Worm (Caenorhabditis elegans) whole organism, early embryonic: ENCODE results near the gene T05A7.1.

Experiments
- B0310.2 ChIP-seq: sonication (generic microtip); optimal IDR thresholded peaks from 2 replicates; lab custom pipeline; 2016; ENCODE audit warnings: mild to moderate bottlenecking, missing genetic modification characterization, missing compliant biosample characterization
- F13C5.2 ChIP-seq: sonication (generic microtip); optimal IDR thresholded peaks from 2 replicates; lab custom pipeline; 2017; ENCODE audit warnings: mild to moderate bottlenecking, missing genetic modification characterization, inconsistent platforms, missing compliant biosample characterization
- aly-1 ChIP-seq: sonication (generic microtip); optimal IDR thresholded peaks from 2 replicates; lab custom pipeline; 2016; ENCODE audit warnings: missing genetic modification characterization, missing compliant biosample characterization
- ama-1 ChIP-seq: fragments of 150-350 bp; optimal IDR thresholded peaks from 2 replicates; lab custom pipeline; 2014
- ceh-13 ChIP-seq: fragments of 200-800 bp; sonication (Bioruptor generic); optimal IDR thresholded peaks from 2 replicates; lab custom pipeline; 2018; ENCODE audit warnings: mild to moderate bottlenecking, missing genetic modification characterization, missing compliant biosample characterization
- ceh-36 ChIP-seq: sonication (generic microtip); optimal IDR thresholded peaks from 2 replicates; lab custom pipeline; 2016; ENCODE audit warnings: missing genetic modification characterization, inconsistent platforms, missing compliant biosample characterization
- ets-7 ChIP-seq: sonication (generic microtip); optimal IDR thresholded peaks from 2 replicates; lab custom pipeline; 2016; ENCODE audit warnings: missing genotype, missing genetic modification characterization, missing compliant biosample characterization
- flt-1 ChIP-seq: fragments of 200-800 bp; sonication (Bioruptor generic); IDR thresholded peaks from 2 replicates; pipeline ENCODE4 v1.3.6; 2022; ENCODE audit warnings: missing genetic modification characterization, missing compliant biosample characterization
- hmbx-1 ChIP-seq: sonication (generic microtip); optimal IDR thresholded peaks from 2 replicates; lab custom pipeline; 2016; ENCODE audit warnings: mild to moderate bottlenecking, missing genetic modification characterization, missing compliant biosample characterization
- hmg-4 ChIP-seq: fragments of 200-800 bp; sonication (Bioruptor generic); optimal IDR thresholded peaks from 2 replicates; lab custom pipeline; 2018; ENCODE audit warnings: mild to moderate bottlenecking, missing genetic modification characterization, missing compliant biosample characterization
- hnd-1 ChIP-seq: sonication (generic microtip); optimal IDR thresholded peaks from 2 replicates; lab custom pipeline; 2016; ENCODE audit warnings: missing genetic modification characterization, missing compliant biosample characterization
- pes-1 ChIP-seq: fragments of 200-800 bp; sonication (Bioruptor generic); IDR thresholded peaks from 2 replicates; pipeline ENCODE4 v1.3.6; 2022; ENCODE audit warnings: missing genetic modification reagents, missing genetic modification characterization, missing compliant biosample characterization
- scrt-1 ChIP-seq: fragments of 200-800 bp; sonication (Bioruptor generic); IDR thresholded peaks from 2 replicates; pipeline ENCODE4 v1.3.6; 2022; ENCODE audit warnings: missing genetic modification characterization, missing compliant biosample characterization
- sea-1 ChIP-seq: fragments of 200-800 bp; sonication (Bioruptor generic); conservative IDR thresholded peaks from 2 replicates; pipeline ENCODE4 v1.3.6; 2022; ENCODE audit warnings: missing genetic modification characterization, missing compliant biosample characterization
- tbx-11 ChIP-seq: fragments of 200-800 bp; sonication (Bioruptor generic); IDR thresholded peaks from 2 replicates; pipeline ENCODE4 v1.3.6; 2022; ENCODE audit warnings: missing genetic modification characterization, missing compliant biosample characterization
- tbx-37 ChIP-seq: fragments of 200-800 bp; sonication (Bioruptor generic); conservative IDR thresholded peaks from 2 replicates; pipeline ENCODE4 v1.3.6; 2022; ENCODE audit warnings: missing genetic modification reagents, missing genetic modification characterization, missing compliant biosample characterization
- tra-4 ChIP-seq: sonication (generic microtip); optimal IDR thresholded peaks from 2 replicates; lab custom pipeline; 2017; ENCODE audit warnings: missing genetic modification characterization, missing compliant biosample characterization

The T05A7.1 gene

ce11 chrII:4698266-4698771, 20.3 kb downstream of the T05A7.1 start, which contains the start of the genes rpn-5 and scc-1:
Gene rpn-5 (minus strand): TSS chrII:4698427.
Gene scc-1 (plus strand): TSS chrII:4698721.
- TF ChIP-seq ama-1 (lab: Kevin White, UChicago) (no peak), ceh-36 (tag; lab: Kevin White, UChicago) (no peak), hmg-4 (no peak), tra-4 (tag; lab: Kevin White, UChicago) (no peak), ceh-13 (GFP tag; lab: Kevin White, UChicago) (no peak), B0310.2 (tag; lab: Kevin White, UChicago) (no peak), flt-1 (GFP tag; lab: Robert Waterston, UW) (no peak), F13C5.2 (tag; lab: Kevin White, UChicago) (no peak), scrt-1 (GFP tag; lab: Robert Waterston, UW) (no peak), ets-7 (no peak), aly-1 (tag; lab: Kevin White, UChicago) (no peak), tbx-11 (GFP tag; lab: Robert Waterston, UW) (no peak), hmbx-1 (tag; lab: Kevin White, UChicago) (no peak), sea-1 (GFP tag; lab: Robert Waterston, UW) (no peak), pes-1 (no peak), hnd-1 (tag; lab: Kevin White, UChicago) (no peak), tbx-37 (no peak)

ce11 chrII:4701482-4702119, 23.6 kb downstream of the T05A7.1 start, which contains the start of gene unc-85:
Gene unc-85 (plus strand): TSS chrII:4702069.
- TF ChIP-seq F13C5.2 (tag; lab: Kevin White, UChicago) (peak; percentile 81), aly-1 (tag; lab: Kevin White, UChicago) (peak; percentile 44), hmg-4 (peak; percentile 78), sea-1 (GFP tag; lab: Robert Waterston, UW) (peak; percentile 65; the same call in 1 of the 2 replicates), B0310.2 (tag; lab: Kevin White, UChicago) (peak; percentile 18), hnd-1 (tag; lab: Kevin White, UChicago) (peak; percentile 25), ets-7 (peak; percentile 58), pes-1 (peak; percentile 79), tbx-37 (peak; percentile 45; the same call in 1 of the 2 replicates), flt-1 (GFP tag; lab: Robert Waterston, UW) (peak; percentile 63), tbx-11 (GFP tag; lab: Robert Waterston, UW) (peak; percentile 68), scrt-1 (GFP tag; lab: Robert Waterston, UW) (peak; percentile 71)

ce11 chrII:4703011-4703410, 25.0 kb downstream of the T05A7.1 start:
- TF ChIP-seq hnd-1 (tag; lab: Kevin White, UChicago) (no peak), tbx-11 (GFP tag; lab: Robert Waterston, UW) (no peak), tra-4 (tag; lab: Kevin White, UChicago) (no peak), hmbx-1 (tag; lab: Kevin White, UChicago) (no peak), ceh-36 (tag; lab: Kevin White, UChicago) (no peak), tbx-37 (no peak), ets-7 (no peak), ceh-13 (GFP tag; lab: Kevin White, UChicago) (no peak), hmg-4 (no peak), B0310.2 (tag; lab: Kevin White, UChicago) (no peak), sea-1 (GFP tag; lab: Robert Waterston, UW) (no peak), flt-1 (GFP tag; lab: Robert Waterston, UW) (no peak), F13C5.2 (tag; lab: Kevin White, UChicago) (no peak), aly-1 (tag; lab: Kevin White, UChicago) (no peak), scrt-1 (GFP tag; lab: Robert Waterston, UW) (no peak), ama-1 (lab: Kevin White, UChicago) (no peak)

ce11 chrII:4706359-4706871, 28.4 kb downstream of the T05A7.1 start, which contains the start of the genes F10G7.9 and tsn-1:
Gene F10G7.9 (minus strand): TSS chrII:4706485.
Gene tsn-1 (plus strand): TSS chrII:4706821.
- TF ChIP-seq ceh-36 (tag; lab: Kevin White, UChicago): no peak
- TF ChIP-seq F13C5.2 (tag; lab: Kevin White, UChicago): peak; percentile 12

ce11 chrII:4710120-4710519, 32.1 kb downstream of the T05A7.1 start, which contains the start of gene tag-151:
Gene tag-151 (plus strand): TSS chrII:4710277.
- no peak for TF ChIP-seq flt-1 (GFP tag; lab: Robert Waterston, UW)
- no peak for TF ChIP-seq hmg-4
- no peak for TF ChIP-seq pes-1
- TF ChIP-seq hmbx-1 (tag; lab: Kevin White, UChicago): no peak
- TF ChIP-seq B0310.2 (tag; lab: Kevin White, UChicago): no peak
- no peak for TF ChIP-seq scrt-1 (GFP tag; lab: Robert Waterston, UW)
- no peak for TF ChIP-seq tbx-37
- TF ChIP-seq ama-1 (lab: Kevin White, UChicago): no peak
- no peak for TF ChIP-seq tbx-11 (GFP tag; lab: Robert Waterston, UW)
- TF ChIP-seq ets-7: no peak
- TF ChIP-seq F13C5.2 (tag; lab: Kevin White, UChicago): no peak
- TF ChIP-seq aly-1 (tag; lab: Kevin White, UChicago): no peak
- no peak for TF ChIP-seq hnd-1 (tag; lab: Kevin White, UChicago)
- no peak for TF ChIP-seq ceh-36 (tag; lab: Kevin White, UChicago)
- no peak for TF ChIP-seq ceh-13 (GFP tag; lab: Kevin White, UChicago)

ce11 chrII:4710813-4711212, 32.8 kb downstream of the T05A7.1 start:
- TF ChIP-seq hmg-4 (no peak), hmbx-1 (tag; lab: Kevin White, UChicago) (no peak), F13C5.2 (tag; lab: Kevin White, UChicago) (no peak), ets-7 (no peak), aly-1 (tag; lab: Kevin White, UChicago) (no peak), hnd-1 (tag; lab: Kevin White, UChicago) (no peak), sea-1 (GFP tag; lab: Robert Waterston, UW) (no peak)
